Fruit fly (Drosophila melanogaster): ENCODE results near the gene Mesh1.

Mesh1 gene

DNA sequence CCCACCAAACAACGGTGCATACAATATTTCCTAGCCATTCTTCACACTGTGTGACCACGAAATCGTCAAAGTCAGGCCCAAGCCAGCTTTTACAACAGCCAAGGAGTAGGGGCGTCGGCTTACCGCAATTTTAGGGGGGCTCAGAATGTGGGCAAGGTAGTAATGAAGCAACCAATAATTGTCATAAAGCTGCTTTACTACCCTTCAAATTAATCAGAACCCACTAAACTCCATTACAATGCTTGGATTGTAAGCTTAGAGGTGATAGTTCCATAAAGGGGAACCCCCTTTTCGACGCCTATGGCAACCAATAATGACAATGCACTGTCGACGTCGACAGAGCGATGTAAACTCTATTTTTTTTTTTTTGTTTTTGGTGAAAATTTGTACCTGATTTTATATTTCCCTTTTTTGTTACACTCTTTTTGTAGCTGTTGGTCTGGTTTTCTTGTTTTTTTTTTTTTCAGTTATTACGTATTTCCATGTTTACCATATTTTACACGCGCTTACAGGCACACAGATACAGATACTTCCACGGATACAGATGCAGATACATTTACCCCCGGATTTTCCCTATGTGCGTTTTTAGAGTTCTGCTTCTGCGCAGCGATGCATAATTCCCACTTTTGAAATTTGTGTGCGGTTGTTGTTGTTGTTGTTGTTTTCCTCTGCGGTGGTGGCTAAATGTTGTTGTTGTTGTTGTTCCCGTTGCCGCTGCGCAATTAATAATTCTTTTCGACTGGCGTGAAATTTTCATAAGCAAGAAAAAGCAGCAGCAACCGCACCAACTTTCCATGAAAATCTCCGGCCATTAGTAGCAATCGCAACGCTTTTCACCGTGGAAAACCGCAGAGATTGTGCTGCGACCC lies 2.5 kb upstream of the Mesh1 start (continued):
- TF ChIP-seq kni (GFP tag; optimal IDR thresholded peaks at IDR 0.05) (peak; percentile 15), H15 (GFP tag; IDR thresholded peaks at IDR 0.05) (peak; percentile 70), Hr3 (GFP tag; optimal IDR thresholded peaks at IDR 0.05) (peak; percentile 56), salm (tag; optimal IDR thresholded peaks at IDR 0.05) (peak; percentile 59), CG30431 (GFP tag; optimal IDR thresholded peaks at IDR 0.05) (peak; percentile 68), Lhr (GFP tag; optimal IDR thresholded peaks at IDR 0.05) (peak; percentile 56), nmo (GFP tag; optimal IDR thresholded peaks at IDR 0.05) (peak; percentile 84), CG13296 (GFP tag; optimal IDR thresholded peaks at IDR 0.05) (peak; percentile 50), stwl (tag; optimal IDR thresholded peaks at IDR 0.05) (no peak), Trl (optimal IDR thresholded peaks at IDR 0.05) (no peak), Trl (GFP tag; optimal IDR thresholded peaks at IDR 0.05) (peak; percentile 74), seq (GFP tag; IDR thresholded peaks at IDR 0.05) (peak; percentile 44; the same call in 1 of the 2 replicates), GATAe (GFP tag; conservative IDR thresholded peaks at IDR 0.05) (no peak), btn (GFP tag; optimal IDR thresholded peaks at IDR 0.05) (peak; percentile 69), Fer3 (tag; optimal IDR thresholded peaks at IDR 0.05) (peak; percentile 46), Deaf1 (tag; optimal IDR thresholded peaks at IDR 0.05) (peak; percentile 24), CG33213 (GFP tag; optimal IDR thresholded peaks at IDR 0.05) (peak; percentile 48), Six4 (GFP tag; optimal IDR thresholded peaks at IDR 0.05) (peak; percentile 80), CG4854 (GFP tag; optimal IDR thresholded peaks at IDR 0.05) (peak; percentile 42), Dbx (GFP tag; IDR thresholded peaks at IDR 0.05) (no peak), CG13424 (tag; optimal IDR thresholded peaks at IDR 0.05) (peak; percentile 86), odd (GFP tag; optimal IDR thresholded peaks at IDR 0.05) (peak; percentile 61), Dad (GFP tag; optimal IDR thresholded peaks at IDR 0.05) (peak; percentile 33), CG18619 (GFP tag; optimal IDR thresholded peaks at IDR 0.05) (peak; percentile 51), fd96Cb (tag; optimal IDR thresholded peaks at IDR 0.05) (peak; percentile 88), br (optimal IDR thresholded peaks at IDR 0.05) (no peak), CG32772 (GFP tag; IDR thresholded peaks at IDR 0.05) (peak; percentile 71), CG30020 (tag; optimal IDR thresholded peaks at IDR 0.05) (peak; percentile 1), CG4424 (GFP tag; optimal IDR thresholded peaks at IDR 0.05) (peak; percentile 84), bbx (GFP tag; IDR thresholded peaks at IDR 0.05; ENCODE audit: partially characterized antibody) (no peak), repo (GFP tag; optimal IDR thresholded peaks at IDR 0.05) (peak; percentile 66), CG7357 (GFP tag; IDR thresholded peaks at IDR 0.05) (peak; percentile 64; the same call in 2 of the 3 replicates), ro (GFP tag; IDR thresholded peaks at IDR 0.05) (peak; percentile 59), CG10565 (GFP tag; optimal IDR thresholded peaks at IDR 0.05) (peak; percentile 24), CG12219 (GFP tag; optimal IDR thresholded peaks at IDR 0.05) (peak; percentile 80), Optix (GFP tag; IDR thresholded peaks at IDR 0.05) (peak; percentile 82), CG16863 (GFP tag; optimal IDR thresholded peaks at IDR 0.05) (peak; percentile 79), CG2116 (GFP tag; optimal IDR thresholded peaks at IDR 0.05) (peak; percentile 29), ase (GFP tag; IDR thresholded peaks at IDR 0.05) (peak; percentile 73; the same call in 2 of the 3 replicates), Max (GFP tag; optimal IDR thresholded peaks at IDR 0.05) (peak; percentile 53), Eip74EF (GFP tag; optimal IDR thresholded peaks at IDR 0.05) (peak in 1 of 2 experiments; percentile 78), CG3726 (GFP tag; IDR thresholded peaks at IDR 0.05) (peak; percentile 72; the same call in 1 of the 3 replicates), Hmr (GFP tag; optimal IDR thresholded peaks at IDR 0.05) (peak; percentile 16), fd102C (GFP tag; optimal IDR thresholded peaks at IDR 0.05) (no peak), gcm2 (GFP tag; optimal IDR thresholded peaks at IDR 0.05) (peak; percentile 33), Side (GFP tag; optimal IDR thresholded peaks at IDR 0.05) (peak; percentile 71), ci (GFP tag; IDR thresholded peaks at IDR 0.05) (peak; percentile 92), CG4328 (GFP tag; optimal IDR thresholded peaks at IDR 0.05) (peak; percentile 44), ara (GFP tag; IDR thresholded peaks at IDR 0.05) (peak; percentile 85)
